Fruit fly (Drosophila melanogaster): ENCODE results near the gene Rpn10.

DNA sequence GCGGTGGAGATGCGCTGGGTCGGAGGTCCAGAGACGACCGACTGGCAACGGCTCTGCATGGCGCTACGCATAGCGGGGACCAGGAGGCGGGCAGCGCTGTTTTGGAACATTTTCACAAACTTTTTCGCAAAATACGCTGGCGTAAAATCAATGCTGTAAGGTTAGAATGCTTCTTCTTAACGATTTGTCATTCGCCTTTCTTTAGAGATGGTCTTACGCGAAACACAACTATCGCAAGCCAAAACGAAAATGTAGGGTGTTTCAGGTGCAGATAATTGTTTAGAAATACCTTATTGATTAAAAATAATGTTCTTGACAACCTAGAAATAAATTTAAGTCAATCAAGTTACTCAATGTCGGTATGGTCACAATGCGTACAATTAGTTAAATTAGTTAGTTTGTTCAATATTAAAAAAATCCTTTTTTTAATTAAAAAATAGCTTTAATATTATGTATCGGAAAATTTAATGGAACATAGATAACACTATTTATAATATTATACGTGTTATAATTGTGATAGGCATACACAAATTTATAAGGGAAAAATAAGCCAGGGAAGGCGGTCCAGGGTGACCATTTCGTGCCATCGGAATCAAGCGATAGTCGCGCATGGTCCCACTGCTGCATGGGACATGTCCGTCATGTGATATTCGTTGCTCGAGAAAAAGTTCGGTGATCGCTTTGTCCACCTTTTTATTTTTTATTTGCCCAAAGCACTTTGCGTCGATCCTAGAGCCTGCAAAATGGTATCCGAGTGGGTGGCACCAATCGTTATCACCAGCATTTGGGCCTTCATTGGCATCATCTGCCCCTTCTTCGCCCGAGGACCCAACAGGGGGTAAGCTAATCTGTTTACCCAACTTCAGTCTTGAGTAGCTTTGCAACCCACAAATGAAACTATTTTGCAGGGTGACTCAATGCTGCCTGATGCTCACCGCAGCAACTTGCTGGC, 2.7 kb downstream of the Rpn10 start, which contains the start of the genes COX8 and VhaM9.7-b:
- TF ChIP-seq CG1620 (GFP tag; optimal IDR thresholded peaks at IDR 0.05) (peak; percentile 64), Hr96 (GFP tag; optimal IDR thresholded peaks at IDR 0.05) (no peak), ovo (GFP tag; optimal IDR thresholded peaks at IDR 0.05) (peak; percentile 66), bab1 (GFP tag; optimal IDR thresholded peaks at IDR 0.05) (peak; percentile 41), CG5204 (GFP tag; optimal IDR thresholded peaks at IDR 0.05) (no peak), kay (GFP tag; ENCODE audit: borderline replicate concordance) (no peak), CG33017 (tag; optimal IDR thresholded peaks at IDR 0.05) (no peak), CG14711 (tag; optimal IDR thresholded peaks at IDR 0.05) (peak; percentile 47), CG7101 (tag; optimal IDR thresholded peaks at IDR 0.05) (peak; percentile 67), CG11617 (GFP tag; optimal IDR thresholded peaks at IDR 0.05) (peak; percentile 73), tj (GFP tag; optimal IDR thresholded peaks at IDR 0.05) (peak; percentile 30), Clk (GFP tag; optimal IDR thresholded peaks at IDR 0.05) (peak; percentile 29)
